Fruit fly (Drosophila melanogaster): Measurements from ENCODE around the gene CG45065.

DNA sequence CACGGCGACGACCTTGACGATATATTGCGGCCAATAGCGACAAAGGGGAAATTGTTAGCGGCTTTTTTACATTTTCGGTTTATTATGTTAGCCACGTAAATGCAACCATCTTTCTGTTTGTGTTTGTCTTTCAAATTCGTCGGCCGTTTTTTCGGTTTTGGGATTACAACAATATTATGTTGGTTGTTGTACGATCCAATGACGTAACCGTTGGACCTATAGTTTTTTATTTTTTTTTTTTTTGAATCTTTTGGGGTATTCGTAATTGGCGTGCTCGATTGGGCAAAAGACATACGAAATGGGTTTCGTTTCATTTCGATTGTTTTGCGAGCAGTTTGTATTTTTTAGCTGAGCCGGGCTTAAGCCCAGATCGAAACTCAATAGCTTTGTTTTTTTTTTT, 15.5 kb downstream of the CG45065 start:
- TF ChIP-seq rn (GFP tag; IDR thresholded peaks at IDR 0.05): no peak
- TF ChIP-seq fd96Ca (GFP tag; IDR thresholded peaks at IDR 0.05): no peak

All from whole organism, pupa.